Worm (Caenorhabditis elegans) whole organism, late embryonic: ENCODE results near the gene K08D8.12.

Source experiments
- ahr-1 ChIP-seq: sonication (generic microtip); optimal IDR thresholded peaks from 2 replicates; lab custom pipeline; 2016; ENCODE audit warnings: missing genetic modification characterization, missing compliant biosample characterization
- ama-1 ChIP-seq: fragments of 150-350 bp; optimal IDR thresholded peaks from 2 replicates; lab custom pipeline; 2014
- ceh-22 ChIP-seq: sonication (generic microtip); optimal IDR thresholded peaks from 2 replicates; lab custom pipeline; 2017; ENCODE audit warnings: missing biosample characterization, missing genetic modification characterization
- ceh-30 ChIP-seq: fragments of 150-350 bp; optimal IDR thresholded peaks from 2 replicates; lab custom pipeline; 2014; ENCODE audit warnings: missing biosample characterization, missing genetic modification characterization
- lin-11 ChIP-seq: fragments of 200-800 bp; sonication (Bioruptor generic); optimal IDR thresholded peaks from 2 replicates; lab custom pipeline; 2018; ENCODE audit warnings: mild to moderate bottlenecking, missing genetic modification characterization, missing compliant biosample characterization
- odd-2 ChIP-seq: sonication (generic microtip); optimal IDR thresholded peaks from 2 replicates; lab custom pipeline; 2017; ENCODE audit warnings: antibody characterized with exemption, mild to moderate bottlenecking, missing genetic modification characterization, missing compliant biosample characterization
- pat-9 ChIP-seq: fragments of 200-800 bp; sonication (Bioruptor generic); optimal IDR thresholded peaks from 2 replicates; lab custom pipeline; 2018; ENCODE audit warnings: mild to moderate bottlenecking, missing genetic modification characterization, moderate library complexity, missing compliant biosample characterization
- pqm-1 ChIP-seq: sonication (generic microtip); optimal IDR thresholded peaks from 2 replicates; lab custom pipeline; 2016; ENCODE audit warnings: missing genetic modification characterization, missing compliant biosample characterization

- TF ChIP-seq odd-2 (tag; lab: Kevin White, UChicago) (no peak), lin-11 (tag; lab: Kevin White, UChicago) (no peak), pqm-1 (tag; lab: Kevin White, UChicago) (no peak), ceh-22 (no peak), ahr-1 (tag; lab: Kevin White, UChicago) (no peak), ama-1 (lab: Kevin White, UChicago) (no peak), ceh-30 (tag; lab: Kevin White, UChicago) (no peak), pat-9 (tag; lab: Kevin White, UChicago) (no peak)
These were observed 1.7 kb downstream of the K08D8.12 start, which contains the start of gene K08D8.11 for ce11 chrIV:12894996-12895395.
